Worm (Caenorhabditis elegans) whole organism, L1 larva: ENCODE measurements around the gene T05E12.9.

Source experiments
- dsc-1 ChIP-seq: sonication (generic microtip); optimal IDR thresholded peaks from 2 replicates; lab custom pipeline; 2016; ENCODE audit warnings: mild to moderate bottlenecking, missing genetic modification characterization, missing compliant biosample characterization
- fos-1 ChIP-seq: fragments of 150-350 bp; optimal IDR thresholded peaks from 2 replicates; lab custom pipeline; 2014; ENCODE audit warnings: missing biosample characterization, missing genetic modification characterization
- lsy-2 ChIP-seq, 2 experiments: fragments of 150-350 bp; optimal IDR thresholded peaks; 2 replicates each; lab custom pipeline; 2014; ENCODE audit warnings: missing biosample characterization in 2 of 2, missing genetic modification characterization in 2 of 2
- nhr-90 ChIP-seq: sonication (generic microtip); optimal IDR thresholded peaks from 2 replicates; lab custom pipeline; 2016; ENCODE audit warnings: mild to moderate bottlenecking, missing genetic modification characterization, missing compliant biosample characterization; ENCODE audit not compliant: poor library complexity
- unc-30 ChIP-seq: sonication (generic microtip); optimal IDR thresholded peaks from 2 replicates; lab custom pipeline; 2017; ENCODE audit warnings: missing biosample characterization, missing genetic modification characterization

- no peak for TF ChIP-seq lsy-2 (tag; optimal IDR thresholded peaks at IDR 0.05; lab: Kevin White, UChicago)
- TF ChIP-seq nhr-90 (tag; lab: Kevin White, UChicago): no peak
- no peak for TF ChIP-seq dsc-1
- no peak for TF ChIP-seq unc-30 (tag; lab: Kevin White, UChicago)
- TF ChIP-seq fos-1: no peak
Observed at ce11 chrV:17092262-17092661, 9.6 kb upstream of the T05E12.9 start, which contains the start of gene ZK218.1.
